Fruit fly (Drosophila melanogaster): ENCODE measurements around the gene spd-2.

DNA sequence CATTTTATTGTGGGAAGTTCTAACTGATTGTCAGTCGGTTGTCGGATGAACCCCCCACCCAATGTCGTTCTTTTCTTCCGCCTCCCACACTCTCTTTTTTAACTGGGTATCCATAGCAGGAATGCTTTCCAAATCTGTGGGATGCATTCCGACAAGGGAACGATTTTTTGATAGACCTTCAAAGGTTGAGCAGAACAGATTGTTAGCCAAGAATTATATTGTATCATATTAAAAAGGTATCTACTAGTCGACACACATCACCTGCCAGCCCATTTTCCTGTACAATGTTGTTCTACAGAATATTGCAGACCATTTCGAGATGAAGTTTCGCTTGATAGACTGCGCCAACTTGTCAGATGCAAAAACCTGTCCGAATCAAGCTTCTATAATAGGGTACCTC, 35.0 kb upstream of the spd-2 start:
- no peak for TF ChIP-seq CG8478 (optimal IDR thresholded peaks at IDR 0.05)
- TF ChIP-seq psq (optimal IDR thresholded peaks at IDR 0.05), result no peak
- TF ChIP-seq usp (GFP tag; optimal IDR thresholded peaks at IDR 0.05), result no peak

All from whole organism.